Fruit fly (Drosophila melanogaster) whole organism, prepupa: ENCODE results near the gene spn-F.

ENCODE experiments used
- Blimp-1 ChIP-seq: fragments of 200-800 bp; sonication (Bioruptor generic); optimal IDR thresholded peaks from 3 replicates; lab custom pipeline; 2017; ENCODE audit warnings: missing biosample characterization, missing genetic modification characterization, mild to moderate bottlenecking, moderate library complexity, missing genetic modification reagents
- CG10631 ChIP-seq: fragments of 200-800 bp; sonication (Bioruptor generic); optimal IDR thresholded peaks from 2 replicates; lab custom pipeline; 2016; ENCODE audit warnings: missing biosample characterization, missing genetic modification characterization
- CG11294 ChIP-seq: fragments of 200-800 bp; sonication (Bioruptor generic); IDR thresholded peaks from 2 replicates; pipeline ENCODE4 v1.3.6; 2022; ENCODE audit warnings: missing biosample characterization, missing genetic modification characterization
- CG11762 ChIP-seq: fragments of 200-800 bp; sonication (Bioruptor generic); optimal IDR thresholded peaks from 3 replicates; lab custom pipeline; 2016; ENCODE audit warnings: missing biosample characterization, missing genetic modification characterization; ENCODE audit not compliant: insufficient read depth
- CG11902 ChIP-seq: fragments of 200-800 bp; sonication (Bioruptor generic); optimal IDR thresholded peaks from 3 replicates; lab custom pipeline; 2016; ENCODE audit warnings: missing biosample characterization, missing genetic modification characterization
- CG16779 ChIP-seq: fragments of 200-800 bp; sonication (Bioruptor generic); optimal IDR thresholded peaks from 3 replicates; lab custom pipeline; 2017; ENCODE audit warnings: missing biosample characterization, mild to moderate bottlenecking, missing genetic modification characterization
- CG3032 ChIP-seq: fragments of 200-800 bp; optimal IDR thresholded peaks from 2 replicates; lab custom pipeline; 2019; ENCODE audit warnings: missing biosample characterization, mild to moderate bottlenecking, missing genetic modification characterization, moderate library complexity
- CG31627 ChIP-seq: fragments of 200-800 bp; sonication (Bioruptor generic); optimal IDR thresholded peaks from 3 replicates; lab custom pipeline; 2016; ENCODE audit warnings: missing biosample characterization, missing genetic modification characterization
- CG32006 ChIP-seq: fragments of 200-800 bp; sonication (Bioruptor generic); optimal IDR thresholded peaks from 3 replicates; lab custom pipeline; 2017; ENCODE audit warnings: missing biosample characterization, mild to moderate bottlenecking, missing genetic modification characterization
- CG34406 ChIP-seq: fragments of 200-800 bp; sonication (Bioruptor generic); optimal IDR thresholded peaks from 3 replicates; lab custom pipeline; 2016; ENCODE audit warnings: missing biosample characterization, missing genetic modification characterization
- CG3919 ChIP-seq: fragments of 200-800 bp; sonication (Bioruptor generic); optimal IDR thresholded peaks from 3 replicates; lab custom pipeline; 2016; ENCODE audit warnings: missing biosample characterization, missing genetic modification characterization
- CG4318 ChIP-seq: fragments of 200-800 bp; sonication (Bioruptor generic); optimal IDR thresholded peaks from 3 replicates; lab custom pipeline; 2017; ENCODE audit warnings: missing biosample characterization, mild to moderate bottlenecking, missing genetic modification characterization
- CG6276 ChIP-seq: fragments of 200-800 bp; sonication (Bioruptor generic); optimal IDR thresholded peaks from 2 replicates; lab custom pipeline; 2017; ENCODE audit warnings: missing biosample characterization, mild to moderate bottlenecking, missing genetic modification characterization
- CG6792 ChIP-seq: fragments of 200-800 bp; sonication (Bioruptor generic); optimal IDR thresholded peaks from 3 replicates; lab custom pipeline; 2016; ENCODE audit warnings: missing biosample characterization, missing genetic modification characterization
- CG6808 ChIP-seq: fragments of 200-800 bp; sonication (Bioruptor generic); optimal IDR thresholded peaks from 3 replicates; lab custom pipeline; 2017; ENCODE audit warnings: missing biosample characterization, missing genetic modification characterization, mild to moderate bottlenecking, moderate library complexity, missing genetic modification reagents
- CG6854 ChIP-seq: fragments of 200-800 bp; sonication (Bioruptor generic); optimal IDR thresholded peaks from 2 replicates; lab custom pipeline; 2017; ENCODE audit warnings: missing biosample characterization, mild to moderate bottlenecking, missing genetic modification characterization
- CG7368 ChIP-seq: fragments of 200-800 bp; sonication (Bioruptor generic); optimal IDR thresholded peaks from 3 replicates; lab custom pipeline; 2016; ENCODE audit warnings: missing biosample characterization, missing genetic modification characterization
- CG8119 ChIP-seq: fragments of 200-800 bp; sonication (Bioruptor generic); IDR thresholded peaks from 3 replicates; pipeline ENCODE4 v1.3.6; 2022; ENCODE audit warnings: missing biosample characterization, missing genetic modification characterization
- CG8319 ChIP-seq: fragments of 200-800 bp; sonication (Bioruptor generic); optimal IDR thresholded peaks from 3 replicates; lab custom pipeline; 2016; ENCODE audit warnings: missing biosample characterization, missing genetic modification characterization
- CG8632 ChIP-seq: fragments of 200-800 bp; sonication (Bioruptor generic); optimal IDR thresholded peaks from 3 replicates; lab custom pipeline; 2016; ENCODE audit warnings: missing biosample characterization, missing genetic modification characterization
- CG9139 ChIP-seq: fragments of 200-800 bp; sonication (Bioruptor generic); optimal IDR thresholded peaks from 3 replicates; lab custom pipeline; 2017; ENCODE audit warnings: missing biosample characterization, mild to moderate bottlenecking, missing genetic modification characterization
- Eip75B ChIP-seq: fragments of 200-800 bp; sonication (Bioruptor generic); optimal IDR thresholded peaks from 3 replicates; lab custom pipeline; 2016; ENCODE audit warnings: missing biosample characterization, missing genetic modification characterization
- Ets21C ChIP-seq: fragments of 200-800 bp; sonication (Bioruptor generic); optimal IDR thresholded peaks from 3 replicates; lab custom pipeline; 2016; ENCODE audit warnings: missing biosample characterization, missing genetic modification characterization
- Hr39 ChIP-seq: fragments of 200-800 bp; sonication (Bioruptor generic); optimal IDR thresholded peaks from 2 replicates; lab custom pipeline; 2016; ENCODE audit warnings: missing biosample characterization, missing genetic modification characterization
- Hr4 ChIP-seq: fragments of 200-800 bp; sonication (Bioruptor generic); optimal IDR thresholded peaks from 3 replicates; lab custom pipeline; 2016; ENCODE audit warnings: missing biosample characterization, missing genetic modification characterization
- Lpt ChIP-seq: fragments of 200-800 bp; sonication (Bioruptor generic); optimal IDR thresholded peaks from 3 replicates; lab custom pipeline; 2016; ENCODE audit warnings: missing biosample characterization, missing genetic modification characterization
- Met ChIP-seq: fragments of 200-800 bp; sonication (Bioruptor generic); optimal IDR thresholded peaks from 3 replicates; lab custom pipeline; 2016; ENCODE audit warnings: missing biosample characterization, missing genetic modification characterization
- OdsH ChIP-seq: fragments of 200-800 bp; sonication (Bioruptor generic); optimal IDR thresholded peaks from 3 replicates; lab custom pipeline; 2016; ENCODE audit warnings: missing biosample characterization, missing genetic modification characterization
- Smox ChIP-seq: fragments of 200-800 bp; sonication (Bioruptor generic); optimal IDR thresholded peaks from 3 replicates; lab custom pipeline; 2016; ENCODE audit warnings: missing biosample characterization, missing genetic modification characterization
- Sox15 ChIP-seq: fragments of 200-800 bp; sonication (Bioruptor generic); optimal IDR thresholded peaks from 3 replicates; lab custom pipeline; 2016; ENCODE audit warnings: missing biosample characterization, missing genetic modification characterization
- achi ChIP-seq: fragments of 200-800 bp; sonication (Bioruptor generic); optimal IDR thresholded peaks from 3 replicates; lab custom pipeline; 2016; ENCODE audit warnings: missing biosample characterization, missing genetic modification characterization
- acj6 ChIP-seq: fragments of 200-800 bp; sonication (Bioruptor generic); optimal IDR thresholded peaks from 3 replicates; lab custom pipeline; 2016; ENCODE audit warnings: missing biosample characterization, missing genetic modification characterization
- cyc ChIP-seq: fragments of 200-800 bp; sonication (Bioruptor generic); optimal IDR thresholded peaks from 3 replicates; lab custom pipeline; 2016; ENCODE audit warnings: missing biosample characterization, missing genetic modification characterization
- dac ChIP-seq: fragments of 200-800 bp; sonication (Bioruptor generic); optimal IDR thresholded peaks from 2 replicates; lab custom pipeline; 2017; ENCODE audit warnings: missing biosample characterization, mild to moderate bottlenecking, missing genetic modification characterization
- dsx ChIP-seq: fragments of 200-800 bp; optimal IDR thresholded peaks from 3 replicates; lab custom pipeline; 2019; ENCODE audit warnings: missing biosample characterization, mild to moderate bottlenecking, missing genetic modification characterization, moderate library complexity; ENCODE audit not compliant: poor library complexity, severe bottlenecking
- eg ChIP-seq: fragments of 200-800 bp; sonication (Bioruptor generic); IDR thresholded peaks from 3 replicates; pipeline ENCODE4 v1.3.6; 2022; ENCODE audit warnings: missing biosample characterization, missing genetic modification characterization
- fd85E ChIP-seq: fragments of 200-800 bp; sonication (Bioruptor generic); optimal IDR thresholded peaks from 3 replicates; lab custom pipeline; 2016; ENCODE audit warnings: missing biosample characterization, missing genetic modification characterization
- fkh ChIP-seq: fragments of 200-800 bp; sonication (Bioruptor generic); optimal IDR thresholded peaks from 3 replicates; lab custom pipeline; 2017; ENCODE audit warnings: missing biosample characterization, mild to moderate bottlenecking, missing genetic modification characterization, moderate library complexity
- lz ChIP-seq: fragments of 200-800 bp; sonication (Bioruptor generic); optimal IDR thresholded peaks from 3 replicates; lab custom pipeline; 2016; ENCODE audit warnings: missing biosample characterization, missing genetic modification characterization
- net ChIP-seq: fragments of 200-800 bp; sonication (Bioruptor generic); optimal IDR thresholded peaks from 3 replicates; lab custom pipeline; 2016; ENCODE audit warnings: missing biosample characterization, missing genetic modification characterization
- pdm3 ChIP-seq: fragments of 200-800 bp; sonication (Bioruptor generic); optimal IDR thresholded peaks from 3 replicates; lab custom pipeline; 2016; ENCODE audit warnings: missing biosample characterization, missing genetic modification characterization
- salr ChIP-seq, 2 experiments: fragments of 200-800 bp; sonication (Bioruptor generic); optimal IDR thresholded peaks; 3 replicates each; lab custom pipeline; 2016 to 2018; ENCODE audit warnings: missing biosample characterization in 2 of 2, missing genetic modification characterization in 2 of 2, mild to moderate bottlenecking in 1 of 2
- ss ChIP-seq, 2 experiments: fragments of 200-800 bp; sonication (Bioruptor generic); optimal IDR thresholded peaks; 2 replicates in 1 of 2; 3 replicates in 1 of 2; lab custom pipeline; 2017 to 2018; ENCODE audit warnings: mild to moderate bottlenecking in 2 of 2, missing biosample characterization in 2 of 2, missing genetic modification characterization in 2 of 2, moderate library complexity in 1 of 2
- svp ChIP-seq: fragments of 200-800 bp; sonication (Bioruptor generic); peaks from one replicate; lab custom pipeline; 2016; ENCODE audit warnings: missing biosample characterization, missing genetic modification characterization
- topi ChIP-seq: fragments of 200-800 bp; sonication (Bioruptor generic); optimal IDR thresholded peaks from 3 replicates; lab custom pipeline; 2016; ENCODE audit warnings: missing biosample characterization, missing genetic modification characterization

Gene spn-F

DNA sequence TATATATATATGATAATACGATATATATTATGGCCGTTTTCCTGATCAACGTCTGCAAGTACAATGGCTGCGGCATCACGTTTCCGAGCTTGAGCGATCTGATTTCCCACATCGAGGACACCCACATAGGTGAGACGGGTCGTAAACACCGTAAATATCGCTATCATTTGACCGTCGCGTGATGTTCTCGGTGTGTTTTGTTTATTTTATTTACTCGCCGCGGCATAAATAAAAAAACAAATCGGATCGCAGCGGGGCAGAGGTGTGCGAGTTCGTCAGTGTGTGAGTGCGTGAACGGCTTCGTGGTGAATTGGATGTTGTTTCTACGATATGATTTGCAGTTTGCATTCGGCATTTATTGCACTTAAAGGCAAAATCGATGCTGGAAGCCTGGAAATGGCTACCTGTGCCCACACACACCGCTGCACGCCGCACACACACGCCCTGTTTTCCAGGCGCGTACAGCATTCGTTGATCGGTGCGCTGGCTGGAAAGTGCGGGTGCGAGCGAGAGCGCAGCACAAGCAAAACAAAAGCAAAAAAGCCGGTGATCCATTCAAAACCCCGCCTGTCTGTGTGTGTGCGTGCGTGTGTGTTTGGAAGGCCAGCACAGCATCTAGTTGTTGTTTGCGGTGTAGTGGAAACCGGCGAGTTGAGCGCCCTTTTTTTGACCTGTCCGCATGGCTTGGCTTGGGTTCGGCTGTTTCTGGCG, 33.4 kb upstream of the spn-F start (continued):
- TF ChIP-seq eg (GFP tag; lab: Robert Waterston, UW) (no peak), ss (GFP tag; optimal IDR thresholded peaks at IDR 0.05; lab: Kevin White, UChicago) (peak; percentile 88 to 92), net (GFP tag; lab: Kevin White, UChicago) (peak; percentile 71), Hr39 (no peak), dsx (peak; percentile 66), Hr4 (GFP tag; lab: Kevin White, UChicago) (no peak), CG4318 (no peak), cyc (GFP tag; lab: Kevin White, UChicago) (no peak), Smox (GFP tag; lab: Kevin White, UChicago) (no peak), CG10631 (GFP tag; lab: Kevin White, UChicago) (no peak), acj6 (GFP tag; lab: Kevin White, UChicago) (no peak), CG9139 (peak; percentile 81), dac (GFP tag; lab: Kevin White, UChicago) (peak; percentile 62), CG6808 (GFP tag; lab: Kevin White, UChicago) (peak; percentile 83), Sox15 (GFP tag; lab: Kevin White, UChicago) (no peak), OdsH (GFP tag; lab: Kevin White, UChicago) (no peak)

DNA sequence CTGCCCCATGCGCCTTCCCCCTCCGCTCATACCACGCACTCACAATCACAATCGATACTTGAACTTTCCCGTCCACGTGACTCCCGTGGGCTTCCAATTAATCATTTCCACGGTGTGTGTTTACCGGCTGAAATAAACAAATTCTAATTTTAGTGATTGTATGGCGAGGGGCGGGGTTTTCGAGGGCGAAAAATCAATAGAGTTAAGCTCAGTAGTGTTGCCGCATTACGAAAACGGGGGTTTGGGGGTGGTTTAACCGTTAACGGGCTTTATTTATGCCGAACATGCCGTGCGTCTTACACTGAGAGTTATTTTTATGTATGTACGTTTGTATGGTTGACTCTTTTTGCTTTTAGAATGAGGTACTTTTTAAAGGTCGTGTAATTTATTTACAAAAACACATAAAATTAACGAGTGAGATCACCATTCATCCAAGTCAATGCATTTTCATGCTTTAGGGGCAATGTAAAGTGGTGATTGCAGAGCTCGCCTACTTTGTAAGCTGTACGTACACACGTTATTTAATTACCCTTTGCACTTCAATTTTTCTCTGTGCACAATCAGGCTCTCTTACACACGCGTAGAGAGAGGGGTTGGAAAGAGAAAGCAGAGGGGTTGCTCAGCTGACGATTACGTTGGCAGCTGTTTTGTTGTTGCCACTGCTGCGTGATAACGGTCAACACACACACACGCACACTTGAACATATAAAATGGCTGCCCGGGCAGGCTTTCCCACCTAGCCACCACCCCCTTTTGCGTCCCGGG, 32.6 kb upstream of the spn-F start:
- TF ChIP-seq CG11294 (GFP tag; lab: Robert Waterston, UW) (no peak), net (GFP tag; lab: Kevin White, UChicago) (peak; percentile 69), cyc (GFP tag; lab: Kevin White, UChicago) (peak; percentile 61), Hr39 (peak; percentile 79), Sox15 (GFP tag; lab: Kevin White, UChicago) (peak; percentile 48), topi (GFP tag; lab: Kevin White, UChicago) (peak; percentile 64), CG6808 (GFP tag; lab: Kevin White, UChicago) (peak; percentile 61), CG11902 (GFP tag; lab: Kevin White, UChicago) (peak; percentile 34), CG3919 (GFP tag; lab: Kevin White, UChicago) (peak; percentile 60), Smox (GFP tag; lab: Kevin White, UChicago) (peak; percentile 72), eg (GFP tag; lab: Robert Waterston, UW) (no peak), lz (GFP tag; lab: Kevin White, UChicago) (peak; percentile 79), CG6276 (peak; percentile 32), CG10631 (GFP tag; lab: Kevin White, UChicago) (peak; percentile 62), CG6854 (GFP tag; lab: Kevin White, UChicago) (no peak), CG31627 (peak; percentile 78), salr (GFP tag; optimal IDR thresholded peaks at IDR 0.05; lab: Kevin White, UChicago) (peak; percentile 28 to 40), CG8632 (GFP tag; lab: Kevin White, UChicago) (peak; percentile 57), fkh (peak; percentile 10), pdm3 (peak; percentile 75), CG6792 (GFP tag; lab: Kevin White, UChicago) (peak; percentile 75), CG34406 (GFP tag; lab: Kevin White, UChicago) (peak; percentile 47), svp (GFP tag; lab: Kevin White, UChicago) (peak; percentile 81), Ets21C (GFP tag; lab: Kevin White, UChicago) (peak; percentile 71), CG8319 (GFP tag; lab: Kevin White, UChicago) (peak; percentile 42), Lpt (GFP tag; lab: Kevin White, UChicago) (no peak), CG11762 (GFP tag; lab: Kevin White, UChicago) (no peak), Eip75B (GFP tag; lab: Kevin White, UChicago) (peak; percentile 75), CG8119 (GFP tag; lab: Robert Waterston, UW) (no peak), fd85E (no peak), CG4318 (no peak), CG16779 (tag; lab: Kevin White, UChicago) (no peak), acj6 (GFP tag; lab: Kevin White, UChicago) (peak; percentile 66), dsx (peak; percentile 65), achi (GFP tag; lab: Kevin White, UChicago) (peak; percentile 62), CG3032 (tag; lab: Kevin White, UChicago) (peak; percentile 15), CG7368 (peak; percentile 43), Blimp-1 (GFP tag; lab: Kevin White, UChicago) (peak; percentile 6), CG32006 (GFP tag; lab: Kevin White, UChicago) (peak; percentile 80), Met (GFP tag; lab: Kevin White, UChicago) (peak; percentile 74)
